Fruit fly (Drosophila melanogaster): ENCODE measurements around the gene CG7988.
A peak's percentile ranks its signal among the peaks of the same experiment; 100 is the strongest.

CG7988 gene

dm6 chr3R:18198518-18199118 lies 21.7 kb upstream of the CG7988 start (continued):
- TF ChIP-seq CG16813 (GFP tag; IDR thresholded peaks at IDR 0.05; ENCODE audit: partially characterized antibody): no peak
- TF ChIP-seq ro (GFP tag; IDR thresholded peaks at IDR 0.05): no peak
- no peak for TF ChIP-seq CG30020 (tag; optimal IDR thresholded peaks at IDR 0.05)
- TF ChIP-seq sd (tag; optimal IDR thresholded peaks at IDR 0.05): peak; percentile 81
- no peak for TF ChIP-seq CG2199 (GFP tag; IDR thresholded peaks at IDR 0.05)
- TF ChIP-seq disco-r (GFP tag; optimal IDR thresholded peaks at IDR 0.05): peak; percentile 31
- no peak for TF ChIP-seq CG14965 (GFP tag; optimal IDR thresholded peaks at IDR 0.05; ENCODE audit: borderline replicate concordance)
- TF ChIP-seq kah (GFP tag; optimal IDR thresholded peaks at IDR 0.05): peak; percentile 60
- TF ChIP-seq knrl (GFP tag; IDR thresholded peaks at IDR 0.05; ENCODE audit: partially characterized antibody): no peak
- TF ChIP-seq Oli (tag; optimal IDR thresholded peaks at IDR 0.05): no peak
- peak; percentile 30 for TF ChIP-seq CG34376 (GFP tag; optimal IDR thresholded peaks at IDR 0.05)
- TF ChIP-seq YL-1 (GFP tag; optimal IDR thresholded peaks at IDR 0.05): peak; percentile 12
- no peak for TF ChIP-seq Dbx (GFP tag; IDR thresholded peaks at IDR 0.05)
- TF ChIP-seq Taf1 (GFP tag; IDR thresholded peaks at IDR 0.05): no peak
- TF ChIP-seq trem (tag; optimal IDR thresholded peaks at IDR 0.05): no peak
- no peak for TF ChIP-seq Opbp (GFP tag; IDR thresholded peaks at IDR 0.05; ENCODE audit: partially characterized antibody)
- TF ChIP-seq B-H1 (GFP tag; IDR thresholded peaks at IDR 0.05): no peak
- no peak for TF ChIP-seq CG9609 (GFP tag; optimal IDR thresholded peaks at IDR 0.05)
- peak; percentile 46 for TF ChIP-seq CG4854 (GFP tag; optimal IDR thresholded peaks at IDR 0.05)
- TF ChIP-seq kni (GFP tag; optimal IDR thresholded peaks at IDR 0.05): peak; percentile 62
- no peak for TF ChIP-seq Abd-B (GFP tag; optimal IDR thresholded peaks at IDR 0.05)
- no peak for TF ChIP-seq E2f2 (GFP tag; IDR thresholded peaks at IDR 0.05)
- TF ChIP-seq CG3281 (GFP tag; optimal IDR thresholded peaks at IDR 0.05): peak; percentile 19
- TF ChIP-seq CG10565 (GFP tag; optimal IDR thresholded peaks at IDR 0.05): no peak
- TF ChIP-seq mld (GFP tag; IDR thresholded peaks at IDR 0.05; ENCODE audit: partially characterized antibody): no peak
- peak; percentile 35 for TF ChIP-seq CG17912 (GFP tag; optimal IDR thresholded peaks at IDR 0.05)
- no peak for TF ChIP-seq dysf (GFP tag; IDR thresholded peaks at IDR 0.05)
- TF ChIP-seq CG9797 (GFP tag; optimal IDR thresholded peaks at IDR 0.05): no peak
- peak; percentile 29 for TF ChIP-seq tap (tag; optimal IDR thresholded peaks at IDR 0.05)
- no peak for TF ChIP-seq Lhr (GFP tag; optimal IDR thresholded peaks at IDR 0.05)
- peak; percentile 42 for TF ChIP-seq NK7.1 (GFP tag; optimal IDR thresholded peaks at IDR 0.05)
- peak; percentile 5 for TF ChIP-seq run (tag; optimal IDR thresholded peaks at IDR 0.05)
- no peak for TF ChIP-seq Myb (GFP tag; optimal IDR thresholded peaks at IDR 0.05)
- no peak for TF ChIP-seq peb (GFP tag; IDR thresholded peaks at IDR 0.05)
- TF ChIP-seq HLH3B (GFP tag; IDR thresholded peaks at IDR 0.05): no peak
- TF ChIP-seq ci (GFP tag; IDR thresholded peaks at IDR 0.05): no peak
- TF ChIP-seq Sry-δ (GFP tag; optimal IDR thresholded peaks at IDR 0.05): no peak
- peak; percentile 49 for TF ChIP-seq da (GFP tag; optimal IDR thresholded peaks at IDR 0.05)
- TF ChIP-seq CG12219 (GFP tag; optimal IDR thresholded peaks at IDR 0.05): peak; percentile 55
- TF ChIP-seq zen (tag; optimal IDR thresholded peaks at IDR 0.05): peak; percentile 47
- peak; percentile 45 for TF ChIP-seq lab (GFP tag; optimal IDR thresholded peaks at IDR 0.05)
- no peak for TF ChIP-seq Deaf1 (tag; optimal IDR thresholded peaks at IDR 0.05)
- peak; percentile 48 for TF ChIP-seq CG10543 (GFP tag; optimal IDR thresholded peaks at IDR 0.05)
- peak; percentile 36 for TF ChIP-seq Elba2 (GFP tag; optimal IDR thresholded peaks at IDR 0.05)
- TF ChIP-seq Jarid2 (GFP tag; optimal IDR thresholded peaks at IDR 0.05): no peak
- TF ChIP-seq CG1792 (GFP tag; optimal IDR thresholded peaks at IDR 0.05): peak; percentile 76
- no peak for TF ChIP-seq nmo (GFP tag; optimal IDR thresholded peaks at IDR 0.05)
- peak; percentile 41 for TF ChIP-seq CG13624 (GFP tag; optimal IDR thresholded peaks at IDR 0.05)
- TF ChIP-seq CG4820 (GFP tag; optimal IDR thresholded peaks at IDR 0.05): peak; percentile 10
- TF ChIP-seq mirr (GFP tag; optimal IDR thresholded peaks at IDR 0.05): peak; percentile 56

Measured in whole organism, embryonic.